Worm (Caenorhabditis elegans): Measurements from ENCODE around the gene acs-1.

The acs-1 gene

ce11 chrV:6557035-6557434 is 32.2 kb downstream of the acs-1 start, which contains the start of gene spp-27:
Gene spp-27 (minus strand): TSS chrV:6557135.
- no peak for TF ChIP-seq mab-5 (tag; optimal IDR thresholded peaks at IDR 0.05)
- no peak for TF ChIP-seq nhr-129 (tag; optimal IDR thresholded peaks at IDR 0.05)
- no peak for TF ChIP-seq crh-2 (tag; optimal IDR thresholded peaks at IDR 0.05)
- TF ChIP-seq nhr-11 (tag; optimal IDR thresholded peaks at IDR 0.05) = no peak
- TF ChIP-seq sem-4 (tag; optimal IDR thresholded peaks at IDR 0.05) = no peak
- no peak for TF ChIP-seq lsy-2 (tag; optimal IDR thresholded peaks at IDR 0.05)
- no peak for TF ChIP-seq ZK546.5 (tag; optimal IDR thresholded peaks at IDR 0.05)
- no peak for TF ChIP-seq ceh-16 (tag; optimal IDR thresholded peaks at IDR 0.05)
- TF ChIP-seq unc-62 (GFP tag; optimal IDR thresholded peaks at IDR 0.05) = no peak
- no peak for TF ChIP-seq nhr-6 (tag; optimal IDR thresholded peaks at IDR 0.05)
- no peak for TF ChIP-seq nhr-21 (tag; optimal IDR thresholded peaks at IDR 0.05)
- TF ChIP-seq lin-11 (tag; optimal IDR thresholded peaks at IDR 0.05) = no peak
- no peak for TF ChIP-seq nhr-23 (tag; optimal IDR thresholded peaks at IDR 0.05)
- TF ChIP-seq egl-27 (tag; optimal IDR thresholded peaks at IDR 0.05) = no peak
- TF ChIP-seq F13H6.1 (tag; optimal IDR thresholded peaks at IDR 0.05) = no peak
- TF ChIP-seq sma-9 (GFP tag; optimal IDR thresholded peaks at IDR 0.05) = no peak
- TF ChIP-seq sma-9 (tag; optimal IDR thresholded peaks at IDR 0.05) = no peak
- no peak for TF ChIP-seq ama-1 (optimal IDR thresholded peaks at IDR 0.05)

- TF ChIP-seq lin-39 (tag; optimal IDR thresholded peaks at IDR 0.05) (no peak), nhr-23 (tag; optimal IDR thresholded peaks at IDR 0.05) (no peak), F13H6.1 (tag; optimal IDR thresholded peaks at IDR 0.05) (no peak)
These were observed 33.3 kb downstream of the acs-1 start, which contains the start of gene spp-20 for ce11 chrV:6558103-6558502. Gene spp-20 (minus strand): TSS chrV:6558203.

- TF ChIP-seq sma-9 (GFP tag; optimal IDR thresholded peaks at IDR 0.05) = no peak
- no peak for TF ChIP-seq sma-9 (tag; optimal IDR thresholded peaks at IDR 0.05)
- TF ChIP-seq zag-1 (tag; optimal IDR thresholded peaks at IDR 0.05) = no peak
- no peak for TF ChIP-seq peb-1 (tag; optimal IDR thresholded peaks at IDR 0.05)
- TF ChIP-seq ceh-82 (tag; optimal IDR thresholded peaks at IDR 0.05) = no peak
- no peak for TF ChIP-seq lin-13 (GFP tag; optimal IDR thresholded peaks at IDR 0.05)
- no peak for TF ChIP-seq egl-27 (tag; optimal IDR thresholded peaks at IDR 0.05)
- no peak for TF ChIP-seq nhr-6 (tag; optimal IDR thresholded peaks at IDR 0.05)
- TF ChIP-seq nhr-237 (tag; optimal IDR thresholded peaks at IDR 0.05) = no peak
- no peak for TF ChIP-seq nhr-11 (tag; optimal IDR thresholded peaks at IDR 0.05)
- no peak for TF ChIP-seq nhr-23 (tag; optimal IDR thresholded peaks at IDR 0.05)
- TF ChIP-seq nhr-77 (tag; optimal IDR thresholded peaks at IDR 0.05) = no peak
These were observed 34.3 kb downstream of the acs-1 start, which contains the start of gene spp-26 for ce11 chrV:6559105-6559504. Gene spp-26 (minus strand): TSS chrV:6559205.

- peak; percentile 4 for TF ChIP-seq sma-9 (GFP tag; optimal IDR thresholded peaks at IDR 0.05)
- no peak for TF ChIP-seq sma-9 (tag; optimal IDR thresholded peaks at IDR 0.05)
- TF ChIP-seq sma-3 (GFP tag; optimal IDR thresholded peaks at IDR 0.05) = peak; percentile 7
- TF ChIP-seq egl-27 (tag; optimal IDR thresholded peaks at IDR 0.05) = no peak
- no peak for TF ChIP-seq mab-5 (tag; optimal IDR thresholded peaks at IDR 0.05)
These were observed 34.8 kb downstream of the acs-1 start for ce11 chrV:6559585-6559984.

- TF ChIP-seq ceh-82 (tag; optimal IDR thresholded peaks at IDR 0.05) (no peak), ztf-1 (GFP tag; conservative IDR thresholded peaks at IDR 0.05) (no peak), sem-4 (tag; optimal IDR thresholded peaks at IDR 0.05) (no peak)
These were observed 36.8 kb downstream of the acs-1 start, which contains the start of gene spp-19 for ce11 chrV:6561592-6561991. Gene spp-19 (minus strand): TSS chrV:6561692.

- TF ChIP-seq fos-1 (tag; optimal IDR thresholded peaks at IDR 0.05) (peak; percentile 59), snpc-4 (tag; optimal IDR thresholded peaks at IDR 0.05) (no peak), crh-2 (tag; optimal IDR thresholded peaks at IDR 0.05) (peak; percentile 15), blmp-1 (tag; optimal IDR thresholded peaks at IDR 0.05; ENCODE audit: insufficient read depth) (no peak), ZK546.5 (tag; optimal IDR thresholded peaks at IDR 0.05) (no peak)
These were observed 41.1 kb downstream of the acs-1 start, which contains the start of gene K04A8.1 for ce11 chrV:6565851-6566386. Gene K04A8.1 (plus strand): TSS chrV:6566336.

All from whole organism, L2 larva.